Fruit fly (Drosophila melanogaster) whole organism, prepupa: Measurements from ENCODE around the gene CG7695.
A peak's percentile ranks its signal among the peaks of the same experiment; 100 is the strongest.

Experiments used
- Blimp-1 ChIP-seq: fragments of 200-800 bp; sonication (Bioruptor generic); optimal IDR thresholded peaks from 3 replicates; lab custom pipeline; 2017; ENCODE audit warnings: missing biosample characterization, missing genetic modification characterization, mild to moderate bottlenecking, moderate library complexity, missing genetic modification reagents
- CG10631 ChIP-seq: fragments of 200-800 bp; sonication (Bioruptor generic); optimal IDR thresholded peaks from 2 replicates; lab custom pipeline; 2016; ENCODE audit warnings: missing biosample characterization, missing genetic modification characterization
- CG10669 ChIP-seq: fragments of 200-800 bp; sonication (Bioruptor generic); optimal IDR thresholded peaks from 3 replicates; lab custom pipeline; 2018; ENCODE audit warnings: missing biosample characterization, mild to moderate bottlenecking, missing genetic modification characterization, moderate library complexity
- CG11294 ChIP-seq: fragments of 200-800 bp; sonication (Bioruptor generic); IDR thresholded peaks from 2 replicates; pipeline ENCODE4 v1.3.6; 2022; ENCODE audit warnings: missing biosample characterization, missing genetic modification characterization
- CG11762 ChIP-seq: fragments of 200-800 bp; sonication (Bioruptor generic); optimal IDR thresholded peaks from 3 replicates; lab custom pipeline; 2016; ENCODE audit warnings: missing biosample characterization, missing genetic modification characterization; ENCODE audit not compliant: insufficient read depth
- CG11902 ChIP-seq: fragments of 200-800 bp; sonication (Bioruptor generic); optimal IDR thresholded peaks from 3 replicates; lab custom pipeline; 2016; ENCODE audit warnings: missing biosample characterization, missing genetic modification characterization
- CG15336 ChIP-seq: fragments of 200-800 bp; sonication (Bioruptor generic); IDR thresholded peaks from 2 replicates; pipeline ENCODE4 v1.3.6; 2022; ENCODE audit warnings: missing biosample characterization, missing genetic modification characterization
- CG1621 ChIP-seq: fragments of 200-800 bp; sonication (Bioruptor generic); optimal IDR thresholded peaks from 3 replicates; lab custom pipeline; 2018; ENCODE audit warnings: missing biosample characterization, mild to moderate bottlenecking, missing genetic modification characterization
- CG3032 ChIP-seq: fragments of 200-800 bp; optimal IDR thresholded peaks from 2 replicates; lab custom pipeline; 2019; ENCODE audit warnings: missing biosample characterization, mild to moderate bottlenecking, missing genetic modification characterization, moderate library complexity
- CG32006 ChIP-seq: fragments of 200-800 bp; sonication (Bioruptor generic); optimal IDR thresholded peaks from 3 replicates; lab custom pipeline; 2017; ENCODE audit warnings: missing biosample characterization, mild to moderate bottlenecking, missing genetic modification characterization
- CG34406 ChIP-seq: fragments of 200-800 bp; sonication (Bioruptor generic); optimal IDR thresholded peaks from 3 replicates; lab custom pipeline; 2016; ENCODE audit warnings: missing biosample characterization, missing genetic modification characterization
- CG4318 ChIP-seq: fragments of 200-800 bp; sonication (Bioruptor generic); optimal IDR thresholded peaks from 3 replicates; lab custom pipeline; 2017; ENCODE audit warnings: missing biosample characterization, mild to moderate bottlenecking, missing genetic modification characterization
- CG6163 ChIP-seq: fragments of 200-800 bp; sonication (Bioruptor generic); IDR thresholded peaks from 3 replicates; pipeline ENCODE4 v1.3.6; 2022; ENCODE audit warnings: missing biosample characterization, missing genetic modification characterization
- CG6276 ChIP-seq: fragments of 200-800 bp; sonication (Bioruptor generic); optimal IDR thresholded peaks from 2 replicates; lab custom pipeline; 2017; ENCODE audit warnings: missing biosample characterization, mild to moderate bottlenecking, missing genetic modification characterization
- CG6792 ChIP-seq: fragments of 200-800 bp; sonication (Bioruptor generic); optimal IDR thresholded peaks from 3 replicates; lab custom pipeline; 2016; ENCODE audit warnings: missing biosample characterization, missing genetic modification characterization
- CG6854 ChIP-seq: fragments of 200-800 bp; sonication (Bioruptor generic); optimal IDR thresholded peaks from 2 replicates; lab custom pipeline; 2017; ENCODE audit warnings: missing biosample characterization, mild to moderate bottlenecking, missing genetic modification characterization
- CG8119 ChIP-seq: fragments of 200-800 bp; sonication (Bioruptor generic); IDR thresholded peaks from 3 replicates; pipeline ENCODE4 v1.3.6; 2022; ENCODE audit warnings: missing biosample characterization, missing genetic modification characterization
- CG8319 ChIP-seq: fragments of 200-800 bp; sonication (Bioruptor generic); optimal IDR thresholded peaks from 3 replicates; lab custom pipeline; 2016; ENCODE audit warnings: missing biosample characterization, missing genetic modification characterization
- CG8632 ChIP-seq: fragments of 200-800 bp; sonication (Bioruptor generic); optimal IDR thresholded peaks from 3 replicates; lab custom pipeline; 2016; ENCODE audit warnings: missing biosample characterization, missing genetic modification characterization
- Eip78C ChIP-seq: fragments of 200-800 bp; sonication (Bioruptor generic); peaks from one replicate; lab custom pipeline; 2016; ENCODE audit warnings: missing biosample characterization, missing genetic modification characterization
- Eip93F ChIP-seq: fragments of 200-800 bp; sonication (Bioruptor generic); optimal IDR thresholded peaks from 2 replicates; lab custom pipeline; 2016; ENCODE audit warnings: missing biosample characterization, mild to moderate bottlenecking, missing genetic modification characterization
- Ets21C ChIP-seq: fragments of 200-800 bp; sonication (Bioruptor generic); optimal IDR thresholded peaks from 3 replicates; lab custom pipeline; 2016; ENCODE audit warnings: missing biosample characterization, missing genetic modification characterization
- Gug ChIP-seq: fragments of 200-800 bp; sonication (Bioruptor generic); IDR thresholded peaks from 2 replicates; pipeline ENCODE4 v1.3.6; 2022; ENCODE audit warnings: missing biosample characterization, missing genetic modification characterization
- Hr38 ChIP-seq: sonication (Bioruptor generic); optimal IDR thresholded peaks from 2 replicates; lab custom pipeline; 2016; ENCODE audit warnings: missing biosample characterization, missing genetic modification characterization
- Hr39 ChIP-seq: fragments of 200-800 bp; sonication (Bioruptor generic); optimal IDR thresholded peaks from 2 replicates; lab custom pipeline; 2016; ENCODE audit warnings: missing biosample characterization, missing genetic modification characterization
- Hr4 ChIP-seq: fragments of 200-800 bp; sonication (Bioruptor generic); optimal IDR thresholded peaks from 3 replicates; lab custom pipeline; 2016; ENCODE audit warnings: missing biosample characterization, missing genetic modification characterization
- Lpt ChIP-seq: fragments of 200-800 bp; sonication (Bioruptor generic); optimal IDR thresholded peaks from 3 replicates; lab custom pipeline; 2016; ENCODE audit warnings: missing biosample characterization, missing genetic modification characterization
- Met ChIP-seq: fragments of 200-800 bp; sonication (Bioruptor generic); optimal IDR thresholded peaks from 3 replicates; lab custom pipeline; 2016; ENCODE audit warnings: missing biosample characterization, missing genetic modification characterization
- OdsH ChIP-seq: fragments of 200-800 bp; sonication (Bioruptor generic); optimal IDR thresholded peaks from 3 replicates; lab custom pipeline; 2016; ENCODE audit warnings: missing biosample characterization, missing genetic modification characterization
- Smox ChIP-seq: fragments of 200-800 bp; sonication (Bioruptor generic); optimal IDR thresholded peaks from 3 replicates; lab custom pipeline; 2016; ENCODE audit warnings: missing biosample characterization, missing genetic modification characterization
- Sox102F ChIP-seq: fragments of 200-800 bp; sonication (Bioruptor generic); optimal IDR thresholded peaks from 2 replicates; lab custom pipeline; 2016; ENCODE audit warnings: missing biosample characterization, mild to moderate bottlenecking, missing genetic modification characterization
- Sox14 ChIP-seq: fragments of 200-800 bp; sonication (Bioruptor generic); optimal IDR thresholded peaks from 3 replicates; lab custom pipeline; 2016; ENCODE audit warnings: missing biosample characterization, missing genetic modification characterization
- Sox15 ChIP-seq: fragments of 200-800 bp; sonication (Bioruptor generic); optimal IDR thresholded peaks from 3 replicates; lab custom pipeline; 2016; ENCODE audit warnings: missing biosample characterization, missing genetic modification characterization
- achi ChIP-seq: fragments of 200-800 bp; sonication (Bioruptor generic); optimal IDR thresholded peaks from 3 replicates; lab custom pipeline; 2016; ENCODE audit warnings: missing biosample characterization, missing genetic modification characterization
- acj6 ChIP-seq: fragments of 200-800 bp; sonication (Bioruptor generic); optimal IDR thresholded peaks from 3 replicates; lab custom pipeline; 2016; ENCODE audit warnings: missing biosample characterization, missing genetic modification characterization
- cyc ChIP-seq: fragments of 200-800 bp; sonication (Bioruptor generic); optimal IDR thresholded peaks from 3 replicates; lab custom pipeline; 2016; ENCODE audit warnings: missing biosample characterization, missing genetic modification characterization
- dac ChIP-seq: fragments of 200-800 bp; sonication (Bioruptor generic); optimal IDR thresholded peaks from 2 replicates; lab custom pipeline; 2017; ENCODE audit warnings: missing biosample characterization, mild to moderate bottlenecking, missing genetic modification characterization
- dsx ChIP-seq: fragments of 200-800 bp; optimal IDR thresholded peaks from 3 replicates; lab custom pipeline; 2019; ENCODE audit warnings: missing biosample characterization, mild to moderate bottlenecking, missing genetic modification characterization, moderate library complexity; ENCODE audit not compliant: poor library complexity, severe bottlenecking
- eg ChIP-seq: fragments of 200-800 bp; sonication (Bioruptor generic); IDR thresholded peaks from 3 replicates; pipeline ENCODE4 v1.3.6; 2022; ENCODE audit warnings: missing biosample characterization, missing genetic modification characterization
- esn ChIP-seq: fragments of 200-800 bp; sonication (Bioruptor generic); optimal IDR thresholded peaks from 2 replicates; lab custom pipeline; 2016; ENCODE audit warnings: missing biosample characterization, mild to moderate bottlenecking, missing genetic modification characterization, moderate library complexity
- fd59A ChIP-seq: fragments of 200-800 bp; sonication (Bioruptor generic); optimal IDR thresholded peaks from 2 replicates; lab custom pipeline; 2017; ENCODE audit warnings: missing biosample characterization, mild to moderate bottlenecking, missing genetic modification characterization, missing genetic modification reagents
- fd85E ChIP-seq: fragments of 200-800 bp; sonication (Bioruptor generic); optimal IDR thresholded peaks from 3 replicates; lab custom pipeline; 2016; ENCODE audit warnings: missing biosample characterization, missing genetic modification characterization
- fkh ChIP-seq: fragments of 200-800 bp; sonication (Bioruptor generic); optimal IDR thresholded peaks from 3 replicates; lab custom pipeline; 2017; ENCODE audit warnings: missing biosample characterization, mild to moderate bottlenecking, missing genetic modification characterization, moderate library complexity
- lz ChIP-seq: fragments of 200-800 bp; sonication (Bioruptor generic); optimal IDR thresholded peaks from 3 replicates; lab custom pipeline; 2016; ENCODE audit warnings: missing biosample characterization, missing genetic modification characterization
- pdm3 ChIP-seq: fragments of 200-800 bp; sonication (Bioruptor generic); optimal IDR thresholded peaks from 3 replicates; lab custom pipeline; 2016; ENCODE audit warnings: missing biosample characterization, missing genetic modification characterization
- salr ChIP-seq, 2 experiments: fragments of 200-800 bp; sonication (Bioruptor generic); optimal IDR thresholded peaks; 3 replicates each; lab custom pipeline; 2016 to 2018; ENCODE audit warnings: missing biosample characterization in 2 of 2, missing genetic modification characterization in 2 of 2, mild to moderate bottlenecking in 1 of 2
- ss ChIP-seq, 2 experiments: fragments of 200-800 bp; sonication (Bioruptor generic); optimal IDR thresholded peaks; 2 replicates in 1 of 2; 3 replicates in 1 of 2; lab custom pipeline; 2017 to 2018; ENCODE audit warnings: mild to moderate bottlenecking in 2 of 2, missing biosample characterization in 2 of 2, missing genetic modification characterization in 2 of 2, moderate library complexity in 1 of 2
- svp ChIP-seq: fragments of 200-800 bp; sonication (Bioruptor generic); peaks from one replicate; lab custom pipeline; 2016; ENCODE audit warnings: missing biosample characterization, missing genetic modification characterization
- vri ChIP-seq: fragments of 200-800 bp; sonication (Bioruptor generic); optimal IDR thresholded peaks from 3 replicates; lab custom pipeline; 2016; ENCODE audit warnings: missing biosample characterization, mild to moderate bottlenecking, missing genetic modification characterization

The CG7695 gene

dm6 chr3R:18580979-18581378 lies 36.3 kb downstream of the CG7695 start:
- TF ChIP-seq CG11902 (GFP tag; lab: Kevin White, UChicago) (no peak), CG8319 (no peak)

- TF ChIP-seq dac (GFP tag; lab: Kevin White, UChicago) (no peak), pdm3 (GFP tag; lab: Kevin White, UChicago) (peak; percentile 12), Smox (no peak), fd85E (GFP tag; lab: Kevin White, UChicago) (no peak), CG4318 (GFP tag; lab: Kevin White, UChicago) (no peak), CG11762 (GFP tag; lab: Kevin White, UChicago) (no peak), Hr38 (no peak), CG6276 (no peak), CG8119 (GFP tag; lab: Robert Waterston, UW) (no peak), CG32006 (GFP tag; lab: Kevin White, UChicago) (peak; percentile 54), fd59A (GFP tag; lab: Kevin White, UChicago) (no peak), Blimp-1 (GFP tag; lab: Kevin White, UChicago) (no peak), CG6792 (GFP tag; lab: Kevin White, UChicago) (no peak), CG15336 (GFP tag; lab: Robert Waterston, UW) (0 out of 2 replicates have a peak, but pooled peaks have one; percentile 24), Sox15 (GFP tag; lab: Kevin White, UChicago) (no peak), CG1621 (no peak), CG8632 (GFP tag; lab: Kevin White, UChicago) (peak; percentile 7), CG10631 (GFP tag; lab: Kevin White, UChicago) (peak; percentile 35), fkh (GFP tag; lab: Kevin White, UChicago) (no peak), lz (GFP tag; lab: Kevin White, UChicago) (no peak), CG6854 (no peak), CG11294 (GFP tag; lab: Robert Waterston, UW) (no peak), OdsH (GFP tag; lab: Kevin White, UChicago) (peak; percentile 40), Hr4 (peak; percentile 43), CG3032 (tag; lab: Kevin White, UChicago) (peak; percentile 2), cyc (GFP tag; lab: Kevin White, UChicago) (peak; percentile 20), vri (GFP tag; lab: Kevin White, UChicago) (no peak), salr (GFP tag; optimal IDR thresholded peaks at IDR 0.05; lab: Kevin White, UChicago) (no peak), CG10669 (GFP tag; lab: Kevin White, UChicago) (no peak), esn (GFP tag; lab: Kevin White, UChicago) (no peak), Sox14 (GFP tag; lab: Kevin White, UChicago) (no peak), CG34406 (GFP tag; lab: Kevin White, UChicago) (no peak), Hr39 (GFP tag; lab: Kevin White, UChicago) (peak; percentile 28), achi (GFP tag; lab: Kevin White, UChicago) (peak; percentile 17), Sox102F (GFP tag; lab: Kevin White, UChicago) (no peak), dsx (GFP tag; lab: Kevin White, UChicago) (no peak), CG11902 (GFP tag; lab: Kevin White, UChicago) (no peak), ss (GFP tag; optimal IDR thresholded peaks at IDR 0.05; lab: Kevin White, UChicago) (no peak), Eip78C (GFP tag; lab: Kevin White, UChicago) (peak; percentile 79), svp (peak; percentile 75), Gug (peak; percentile 24; the same call in 1 of the 2 replicates), Ets21C (GFP tag; lab: Kevin White, UChicago) (no peak), acj6 (GFP tag; lab: Kevin White, UChicago) (peak; percentile 9), Eip93F (GFP tag; lab: Kevin White, UChicago) (no peak), Met (GFP tag; lab: Kevin White, UChicago) (peak; percentile 6), CG6163 (0 out of 3 replicates have a peak, but pooled peaks have one; percentile 13), Lpt (GFP tag; lab: Kevin White, UChicago) (no peak), eg (GFP tag; lab: Robert Waterston, UW) (0 out of 3 replicates have a peak, but pooled peaks have one; percentile 43)
Measured at dm6 chr3R:18577739-18578417, 39.4 kb downstream of the CG7695 start.
